Worm (Caenorhabditis elegans) whole organism, late embryonic: ENCODE data around the gene bath-13.
"Not testable (repeated sequence)": the region's sequence is repeated elsewhere in the genome, so short reads cannot be mapped to it uniquely, and the experiment has no call there.

Experiments used
- C38D4.7 ChIP-seq: fragments of 200-800 bp; sonication (Bioruptor generic); optimal IDR thresholded peaks from 2 replicates; lab custom pipeline; 2018; ENCODE audit warnings: mild to moderate bottlenecking, missing genetic modification characterization, moderate library complexity, missing compliant biosample characterization
- K02D7.2 ChIP-seq: sonication (generic microtip); optimal IDR thresholded peaks from 2 replicates; lab custom pipeline; 2017; ENCODE audit warnings: mild to moderate bottlenecking, missing genetic modification characterization, missing compliant biosample characterization
- T23F11.4 ChIP-seq: fragments of 200-800 bp; sonication (Bioruptor generic); optimal IDR thresholded peaks from 2 replicates; lab custom pipeline; 2018; ENCODE audit warnings: mild to moderate bottlenecking, missing genetic modification characterization, missing compliant biosample characterization
- ama-1 ChIP-seq: fragments of 150-350 bp; optimal IDR thresholded peaks from 2 replicates; lab custom pipeline; 2014
- ceh-14 ChIP-seq: sonication (generic microtip); optimal IDR thresholded peaks from 2 replicates; lab custom pipeline; 2016; ENCODE audit warnings: missing genotype, missing genetic modification characterization, missing compliant biosample characterization
- ceh-18 ChIP-seq: sonication (generic microtip); optimal IDR thresholded peaks from 2 replicates; lab custom pipeline; 2016; ENCODE audit warnings: missing genetic modification characterization, missing compliant biosample characterization
- ceh-19 ChIP-seq: fragments of 200-800 bp; sonication (Bioruptor generic); optimal IDR thresholded peaks from 2 replicates; lab custom pipeline; 2018; ENCODE audit warnings: mild to moderate bottlenecking, missing genetic modification characterization, missing compliant biosample characterization
- ceh-2 ChIP-seq: sonication (generic microtip); optimal IDR thresholded peaks from 2 replicates; lab custom pipeline; 2016; ENCODE audit warnings: missing genotype, missing genetic modification characterization, missing compliant biosample characterization
- ceh-31 ChIP-seq: sonication (generic microtip); optimal IDR thresholded peaks from 2 replicates; lab custom pipeline; 2016; ENCODE audit warnings: missing genetic modification characterization, missing compliant biosample characterization
- ceh-45 ChIP-seq: fragments of 200-800 bp; sonication (Bioruptor generic); IDR thresholded peaks from 2 replicates; pipeline ENCODE4 v1.3.6; 2022; ENCODE audit warnings: missing genetic modification reagents, missing genetic modification characterization, missing compliant biosample characterization
- ceh-48 ChIP-seq: sonication (generic microtip); optimal IDR thresholded peaks from 2 replicates; lab custom pipeline; 2016; ENCODE audit warnings: missing genetic modification characterization, inconsistent platforms, missing compliant biosample characterization
- ceh-6 ChIP-seq: fragments of 200-800 bp; sonication (Bioruptor generic); optimal IDR thresholded peaks from 2 replicates; lab custom pipeline; 2018; ENCODE audit warnings: mild to moderate bottlenecking, missing genetic modification characterization, missing compliant biosample characterization
- ceh-9 ChIP-seq: sonication (generic microtip); optimal IDR thresholded peaks from 2 replicates; lab custom pipeline; 2016; ENCODE audit warnings: mild to moderate bottlenecking, missing genetic modification characterization, inconsistent platforms, missing compliant biosample characterization
- che-1 ChIP-seq: sonication (generic microtip); optimal IDR thresholded peaks from 2 replicates; lab custom pipeline; 2016; ENCODE audit warnings: mild to moderate bottlenecking, missing genetic modification characterization, missing compliant biosample characterization
- dmd-4 ChIP-seq: sonication (generic microtip); optimal IDR thresholded peaks from 2 replicates; lab custom pipeline; 2016; ENCODE audit warnings: borderline replicate concordance, missing genetic modification characterization, missing compliant biosample characterization
- fax-1 ChIP-seq: sonication (generic microtip); optimal IDR thresholded peaks from 2 replicates; lab custom pipeline; 2016; ENCODE audit warnings: missing genotype, missing genetic modification characterization, missing compliant biosample characterization
- fkh-10 ChIP-seq: fragments of 150-350 bp; optimal IDR thresholded peaks from 2 replicates; lab custom pipeline; 2014; ENCODE audit warnings: missing biosample characterization, missing genetic modification reagents, missing genetic modification characterization
- fkh-6 ChIP-seq: sonication (generic microtip); optimal IDR thresholded peaks from 2 replicates; lab custom pipeline; 2016; ENCODE audit warnings: missing genetic modification characterization, missing compliant biosample characterization
- gmeb-2 ChIP-seq: sonication (generic microtip); optimal IDR thresholded peaks from 2 replicates; lab custom pipeline; 2016; ENCODE audit warnings: missing genetic modification characterization, inconsistent platforms, missing compliant biosample characterization
- hlh-15 ChIP-seq: sonication (generic microtip); optimal IDR thresholded peaks from 2 replicates; lab custom pipeline; 2016; ENCODE audit warnings: missing genetic modification characterization, missing compliant biosample characterization
- hlh-6 ChIP-seq: sonication (generic microtip); optimal IDR thresholded peaks from 2 replicates; lab custom pipeline; 2016; ENCODE audit warnings: missing genotype, missing genetic modification characterization, missing compliant biosample characterization
- lin-11 ChIP-seq: fragments of 200-800 bp; sonication (Bioruptor generic); optimal IDR thresholded peaks from 2 replicates; lab custom pipeline; 2018; ENCODE audit warnings: mild to moderate bottlenecking, missing genetic modification characterization, missing compliant biosample characterization
- madf-2 ChIP-seq: sonication (generic microtip); optimal IDR thresholded peaks from 2 replicates; lab custom pipeline; 2017; ENCODE audit warnings: missing genetic modification characterization, missing compliant biosample characterization
- mec-3 ChIP-seq: sonication (generic microtip); optimal IDR thresholded peaks from 2 replicates; lab custom pipeline; 2016; ENCODE audit warnings: borderline replicate concordance, missing genetic modification characterization, missing compliant biosample characterization
- nfya-1 ChIP-seq: sonication (generic microtip); optimal IDR thresholded peaks from 2 replicates; lab custom pipeline; 2017; ENCODE audit warnings: missing genetic modification characterization, mild to moderate bottlenecking, missing compliant biosample characterization, antibody characterized with exemption, moderate library complexity
- nhr-11 ChIP-seq: fragments of 150-350 bp; optimal IDR thresholded peaks from 2 replicates; lab custom pipeline; 2014; ENCODE audit warnings: missing biosample characterization, missing genetic modification characterization
- nhr-232 ChIP-seq: sonication (generic microtip); optimal IDR thresholded peaks from 2 replicates; lab custom pipeline; 2016; ENCODE audit warnings: missing genetic modification characterization, missing compliant biosample characterization
- odd-2 ChIP-seq: sonication (generic microtip); optimal IDR thresholded peaks from 2 replicates; lab custom pipeline; 2017; ENCODE audit warnings: antibody characterized with exemption, mild to moderate bottlenecking, missing genetic modification characterization, missing compliant biosample characterization
- pqm-1 ChIP-seq: sonication (generic microtip); optimal IDR thresholded peaks from 2 replicates; lab custom pipeline; 2016; ENCODE audit warnings: missing genetic modification characterization, missing compliant biosample characterization
- ref-2 ChIP-seq: sonication (generic microtip); optimal IDR thresholded peaks from 2 replicates; lab custom pipeline; 2016; ENCODE audit warnings: missing genetic modification characterization, missing compliant biosample characterization
- sdc-2 ChIP-seq: sonication (generic microtip); optimal IDR thresholded peaks from 2 replicates; lab custom pipeline; 2016; ENCODE audit warnings: missing genotype, missing genetic modification characterization, missing compliant biosample characterization
- syd-9 ChIP-seq: sonication (generic microtip); optimal IDR thresholded peaks from 2 replicates; lab custom pipeline; 2016; ENCODE audit warnings: mild to moderate bottlenecking, missing genetic modification characterization, moderate library complexity, missing compliant biosample characterization
- ttx-3 ChIP-seq: sonication (generic microtip); optimal IDR thresholded peaks from 2 replicates; lab custom pipeline; 2016; ENCODE audit warnings: missing genetic modification reagents, missing genetic modification characterization, missing compliant biosample characterization
- unc-3 ChIP-seq, 2 experiments: fragments of 200-800 bp in 1 of 2; sonication (Bioruptor generic) in 1 of 2; sonication (generic microtip) in 1 of 2; conservative IDR thresholded peaks in 1 of 2; optimal IDR thresholded peaks in 1 of 2; 2 replicates each; pipeline versions ENCODE4 v1.3.6 to Lab custom; 2016 to 2022; ENCODE audit warnings: missing compliant biosample characterization in 2 of 2, missing genetic modification characterization in 2 of 2, missing genetic modification reagents in 1 of 2
- unc-55 ChIP-seq: sonication (generic microtip); optimal IDR thresholded peaks from 2 replicates; lab custom pipeline; 2017; ENCODE audit warnings: missing biosample characterization, missing genetic modification reagents, missing genetic modification characterization
- unc-86 ChIP-seq: sonication (generic microtip); optimal IDR thresholded peaks from 2 replicates; lab custom pipeline; 2016; ENCODE audit warnings: missing genetic modification characterization, missing compliant biosample characterization
- zip-5 ChIP-seq: sonication (generic microtip); optimal IDR thresholded peaks from 2 replicates; lab custom pipeline; 2016; ENCODE audit warnings: missing genetic modification characterization, missing compliant biosample characterization

Gene bath-13

ce11 chrII:2538194-2538593, 16.3 kb upstream of the bath-13 start, which contains the start of gene K02F6.4:
Gene K02F6.4 (plus strand): TSS chrII:2538494.
- TF ChIP-seq T23F11.4 (GFP tag; lab: Kevin White, UChicago) (no peak), nhr-11 (tag; lab: Kevin White, UChicago) (no peak), hlh-6 (no peak), sdc-2 (tag; lab: Kevin White, UChicago) (no peak), odd-2 (tag; lab: Kevin White, UChicago) (no peak), ttx-3 (tag; lab: Kevin White, UChicago) (no peak), ceh-9 (tag; lab: Kevin White, UChicago) (no peak), syd-9 (tag; lab: Kevin White, UChicago) (no peak), pqm-1 (tag; lab: Kevin White, UChicago) (no peak), nfya-1 (tag; lab: Kevin White, UChicago) (no peak), ceh-31 (tag; lab: Kevin White, UChicago) (no peak), ceh-2 (no peak)

- TF ChIP-seq che-1 (tag; lab: Kevin White, UChicago) (no peak), unc-55 (no peak), ceh-19 (GFP tag; lab: Kevin White, UChicago) (no peak), unc-86 (no peak), ceh-45 (GFP tag; lab: Robert Waterston, UW) (no peak), ceh-18 (no peak), ceh-48 (tag; lab: Kevin White, UChicago) (no peak), ceh-31 (tag; lab: Kevin White, UChicago) (no peak), hlh-6 (no peak), gmeb-2 (tag; lab: Kevin White, UChicago) (no peak), fkh-6 (tag; lab: Kevin White, UChicago) (no peak), unc-3 (GFP tag; conservative IDR thresholded peaks at IDR 0.05; lab: Robert Waterston, UW) (no peak), unc-3 (tag; optimal IDR thresholded peaks at IDR 0.05; lab: Kevin White, UChicago) (no peak), ref-2 (tag; lab: Kevin White, UChicago) (no peak), zip-5 (tag; lab: Kevin White, UChicago) (no peak), ceh-14 (tag; lab: Kevin White, UChicago) (no peak), mec-3 (tag; lab: Kevin White, UChicago) (no peak), dmd-4 (tag; lab: Kevin White, UChicago) (no peak), ama-1 (lab: Kevin White, UChicago) (no peak), fax-1 (tag; lab: Kevin White, UChicago) (no peak)
- TF ChIP-seq, all 69 proteins: peak for 0
Measured at ce11 chrII:2537754-2538153, 15.9 kb upstream of the bath-13 start, which contains the start of gene K02F6.7. Gene K02F6.7 (minus strand): TSS chrII:2537854.

ce11 chrII:2534952-2535351, 13.1 kb upstream of the bath-13 start, which contains the start of gene K02F6.8:
Gene K02F6.8 (minus strand): TSS chrII:2535052.
- not testable (repeated sequence) for TF ChIP-seq ceh-6 (GFP tag; lab: Kevin White, UChicago); che-1 (tag; lab: Kevin White, UChicago); nhr-232

- TF ChIP-seq fkh-10 (GFP tag; lab: Kevin White, UChicago); madf-2 (tag; lab: Kevin White, UChicago); hlh-6: not testable (repeated sequence)
Measured at ce11 chrII:2534459-2534858, 12.6 kb upstream of the bath-13 start, which contains the start of gene K02F6.5. Gene K02F6.5 (plus strand): TSS chrII:2534759.

- TF ChIP-seq ceh-45 (GFP tag; lab: Robert Waterston, UW) (no peak), lin-11 (tag; lab: Kevin White, UChicago) (no peak), C38D4.7 (no peak), K02D7.2 (tag; lab: Kevin White, UChicago) (no peak), ceh-2 (no peak), hlh-15 (tag; lab: Kevin White, UChicago) (no peak), odd-2 (tag; lab: Kevin White, UChicago) (no peak), fkh-10 (GFP tag; lab: Kevin White, UChicago) (no peak)
Measured at ce11 chrII:2530496-2530895, 8.6 kb upstream of the bath-13 start, which contains the start of gene K02F6.6. Gene K02F6.6 (plus strand): TSS chrII:2530796.
